Worm (Caenorhabditis elegans) whole organism, young adult: ENCODE measurements around the gene Y54E2A.9.

Experiments
- D2030.7 ChIP-seq: fragments of 200-800 bp; sonication (Bioruptor generic); IDR thresholded peaks from 2 replicates; pipeline ENCODE4 v1.3.6; 2022; ENCODE audit warnings: missing genetic modification reagents, missing genetic modification characterization, missing compliant biosample characterization
- F10E7.11 ChIP-seq: sonication (generic microtip); optimal IDR thresholded peaks from 2 replicates; lab custom pipeline; 2017; ENCODE audit warnings: mild to moderate bottlenecking, missing genetic modification characterization, moderate library complexity, missing compliant biosample characterization
- F22D6.2 ChIP-seq: sonication (generic microtip); optimal IDR thresholded peaks from 2 replicates; lab custom pipeline; 2016; ENCODE audit warnings: mild to moderate bottlenecking, missing genetic modification characterization, missing compliant biosample characterization
- F37B4.10 ChIP-seq: fragments of 200-800 bp; sonication (Bioruptor generic); IDR thresholded peaks from 2 replicates; pipeline ENCODE4 v1.3.6; 2022; ENCODE audit warnings: missing genetic modification characterization, missing compliant biosample characterization
- F52B5.7 ChIP-seq: sonication (generic microtip); optimal IDR thresholded peaks from 2 replicates; lab custom pipeline; 2016; ENCODE audit warnings: mild to moderate bottlenecking, missing genetic modification characterization, missing compliant biosample characterization
- Y53F4B.3 ChIP-seq: fragments of 200-800 bp; sonication (Bioruptor generic); IDR thresholded peaks from 2 replicates; pipeline ENCODE4 v1.3.6; 2022; ENCODE audit warnings: missing genetic modification reagents, missing genetic modification characterization, missing compliant biosample characterization
- akir-1 ChIP-seq: fragments of 200-800 bp; sonication (Bioruptor generic); optimal IDR thresholded peaks from 2 replicates; lab custom pipeline; 2018; ENCODE audit warnings: mild to moderate bottlenecking, missing genetic modification characterization, moderate library complexity, missing compliant biosample characterization
- athp-1 ChIP-seq: sonication (generic microtip); optimal IDR thresholded peaks from 2 replicates; lab custom pipeline; 2017; ENCODE audit warnings: mild to moderate bottlenecking, missing genetic modification characterization, missing compliant biosample characterization
- cebp-1 ChIP-seq, 2 experiments: fragments of 200-800 bp in 1 of 2; sonication (Bioruptor generic) in 1 of 2; sonication (generic microtip) in 1 of 2; IDR thresholded peaks in 1 of 2; optimal IDR thresholded peaks in 1 of 2; 2 replicates each; pipeline versions ENCODE4 v1.3.6 to Lab custom; 2017 to 2022; ENCODE audit warnings: missing compliant biosample characterization in 2 of 2, missing genetic modification characterization in 2 of 2, mild to moderate bottlenecking in 1 of 2, missing genetic modification reagents in 1 of 2, moderate library complexity in 1 of 2
- ceh-40 ChIP-seq: fragments of 200-800 bp; sonication (Bioruptor generic); IDR thresholded peaks from 2 replicates; pipeline ENCODE4 v1.3.6; 2022; ENCODE audit warnings: missing genetic modification characterization, missing compliant biosample characterization
- ceh-58 ChIP-seq: fragments of 200-800 bp; sonication (Bioruptor generic); IDR thresholded peaks from 2 replicates; pipeline ENCODE4 v1.3.6; 2022; ENCODE audit warnings: missing genetic modification characterization, missing compliant biosample characterization
- ceh-79 ChIP-seq: sonication (generic microtip); optimal IDR thresholded peaks from 2 replicates; lab custom pipeline; 2017; ENCODE audit warnings: mild to moderate bottlenecking, missing genetic modification characterization, missing compliant biosample characterization
- die-1 ChIP-seq: sonication (generic microtip); optimal IDR thresholded peaks from 2 replicates; lab custom pipeline; 2016; ENCODE audit warnings: missing genotype, mild to moderate bottlenecking, missing genetic modification characterization, missing compliant biosample characterization
- egl-44 ChIP-seq: fragments of 200-800 bp; sonication (Bioruptor generic); IDR thresholded peaks from 2 replicates; pipeline ENCODE4 v1.3.6; 2022; ENCODE audit warnings: missing genetic modification reagents, missing genetic modification characterization, missing compliant biosample characterization
- hmg-1.2 ChIP-seq: fragments of 200-800 bp; sonication (Bioruptor generic); IDR thresholded peaks from 2 replicates; pipeline ENCODE4 v1.3.6; 2022; ENCODE audit warnings: missing genetic modification reagents, missing genetic modification characterization, missing compliant biosample characterization
- hrde-1 ChIP-seq: sonication (generic microtip); optimal IDR thresholded peaks from 2 replicates; lab custom pipeline; 2016; ENCODE audit warnings: missing genetic modification characterization, mild to moderate bottlenecking, missing compliant biosample characterization, moderate library complexity, missing genotype, missing genetic modification reagents, borderline replicate concordance
- let-526 ChIP-seq: fragments of 200-800 bp; sonication (Bioruptor generic); IDR thresholded peaks from 2 replicates; pipeline ENCODE4 v1.3.6; 2022; ENCODE audit warnings: missing genetic modification reagents, missing genetic modification characterization, missing compliant biosample characterization
- lin-35 ChIP-seq, 3 experiments: fragments of 150-350 bp in 2 of 3; sonication (generic microtip) in 1 of 3; optimal IDR thresholded peaks; 2 replicates each; lab custom pipeline; 2014 to 2018; ENCODE audit warnings: missing biosample characterization in 3 of 3, missing genetic modification characterization in 3 of 3, missing genetic modification reagents in 3 of 3
- lin-54 ChIP-seq: fragments of 200-800 bp; sonication (Bioruptor generic); optimal IDR thresholded peaks from 2 replicates; lab custom pipeline; 2018; ENCODE audit warnings: mild to moderate bottlenecking, missing genetic modification characterization, missing compliant biosample characterization
- lsl-1 ChIP-seq: fragments of 200-800 bp; sonication (Bioruptor generic); optimal IDR thresholded peaks from 2 replicates; lab custom pipeline; 2018; ENCODE audit warnings: mild to moderate bottlenecking, missing genetic modification characterization, moderate library complexity, missing compliant biosample characterization
- lsy-27 ChIP-seq: sonication (generic microtip); optimal IDR thresholded peaks from 2 replicates; lab custom pipeline; 2017; ENCODE audit warnings: missing genetic modification characterization, mild to moderate bottlenecking, missing compliant biosample characterization, antibody characterized with exemption, missing genotype, borderline replicate concordance; ENCODE audit not compliant: insufficient read depth
- mcd-1 ChIP-seq: fragments of 200-800 bp; sonication (Bioruptor generic); IDR thresholded peaks from 2 replicates; pipeline ENCODE4 v1.3.6; 2022; ENCODE audit warnings: missing genetic modification reagents, missing genetic modification characterization, missing compliant biosample characterization
- nfya-1 ChIP-seq: sonication (generic microtip); optimal IDR thresholded peaks from 2 replicates; lab custom pipeline; 2017; ENCODE audit warnings: antibody characterized with exemption, missing compliant biosample characterization, missing genetic modification characterization, borderline replicate concordance; ENCODE audit not compliant: insufficient read depth
- nhr-179 ChIP-seq: sonication (generic microtip); optimal IDR thresholded peaks from 2 replicates; lab custom pipeline; 2016; ENCODE audit warnings: mild to moderate bottlenecking, missing genetic modification characterization, missing compliant biosample characterization
- nhr-80 ChIP-seq: sonication (generic microtip); optimal IDR thresholded peaks from 2 replicates; lab custom pipeline; 2016; ENCODE audit warnings: missing genetic modification characterization, missing compliant biosample characterization
- nhr-90 ChIP-seq: sonication (generic microtip); optimal IDR thresholded peaks from 2 replicates; lab custom pipeline; 2016; ENCODE audit warnings: missing genotype, mild to moderate bottlenecking, missing genetic modification characterization, missing compliant biosample characterization
- pbrm-1 ChIP-seq: fragments of 200-800 bp; sonication (Bioruptor generic); IDR thresholded peaks from 2 replicates; pipeline ENCODE4 v1.3.6; 2022; ENCODE audit warnings: missing genetic modification reagents, missing genetic modification characterization, missing compliant biosample characterization
- rcor-1 ChIP-seq: fragments of 200-800 bp; sonication (Bioruptor generic); IDR thresholded peaks from 2 replicates; pipeline ENCODE4 v1.3.6; 2022; ENCODE audit warnings: missing genetic modification reagents, missing genetic modification characterization, missing compliant biosample characterization
- rec-8 ChIP-seq, 2 experiments: sonication (generic microtip); optimal IDR thresholded peaks; 2 replicates each; lab custom pipeline; 2016; ENCODE audit warnings: mild to moderate bottlenecking in 2 of 2, missing genetic modification characterization in 2 of 2, missing genetic modification reagents in 2 of 2, missing genotype in 2 of 2, missing biosample characterization in 1 of 2, missing compliant biosample characterization in 1 of 2, moderate library complexity in 1 of 2
- snpc-3.4 ChIP-seq: sonication (generic microtip); optimal IDR thresholded peaks from 2 replicates; lab custom pipeline; 2017; ENCODE audit warnings: missing genetic modification characterization, mild to moderate bottlenecking, missing compliant biosample characterization, antibody characterized with exemption, moderate library complexity, missing genotype, missing genetic modification reagents
- snpc-4 ChIP-seq, 5 experiments: fragments of 150-350 bp in 1 of 5; sonication (generic microtip) in 4 of 5; optimal IDR thresholded peaks; 2 replicates each; lab custom pipeline; 2014 to 2018; ENCODE audit warnings: missing genetic modification characterization in 5 of 5, missing biosample characterization in 3 of 5, antibody characterized with exemption in 2 of 5, mild to moderate bottlenecking in 2 of 5, missing compliant biosample characterization in 2 of 5, missing genotype in 2 of 5, moderate library complexity in 2 of 5, missing genetic modification reagents in 1 of 5
- tbp1 ChIP-seq: fragments of 200-800 bp; sonication (Bioruptor generic); optimal IDR thresholded peaks from 2 replicates; lab custom pipeline; 2018; ENCODE audit warnings: mild to moderate bottlenecking, missing genetic modification characterization, missing compliant biosample characterization
- tlf-1 ChIP-seq: fragments of 200-800 bp; sonication (Bioruptor generic); optimal IDR thresholded peaks from 2 replicates; lab custom pipeline; 2018; ENCODE audit warnings: mild to moderate bottlenecking, missing genetic modification characterization, missing compliant biosample characterization
- unc-130 ChIP-seq: sonication (generic microtip); optimal IDR thresholded peaks from 2 replicates; lab custom pipeline; 2016; ENCODE audit warnings: missing genetic modification reagents, missing genetic modification characterization, missing compliant biosample characterization
- zfh-2 ChIP-seq: fragments of 200-800 bp; sonication (Bioruptor generic); conservative IDR thresholded peaks from 2 replicates; pipeline ENCODE4 v1.3.6; 2022; ENCODE audit warnings: missing genetic modification reagents, missing genetic modification characterization, missing compliant biosample characterization
- zim-3 ChIP-seq: sonication (generic microtip); optimal IDR thresholded peaks from 2 replicates; lab custom pipeline; 2017; ENCODE audit warnings: mild to moderate bottlenecking, missing genetic modification characterization, moderate library complexity, missing compliant biosample characterization
- ztf-22 ChIP-seq: fragments of 200-800 bp; sonication (Bioruptor generic); optimal IDR thresholded peaks from 2 replicates; lab custom pipeline; 2018; ENCODE audit warnings: mild to moderate bottlenecking, missing genetic modification characterization, moderate library complexity, missing compliant biosample characterization
- ztf-25 ChIP-seq: fragments of 200-800 bp; sonication (Bioruptor generic); IDR thresholded peaks from 2 replicates; pipeline ENCODE4 v1.3.6; 2022; ENCODE audit warnings: missing genetic modification reagents, missing genetic modification characterization, missing compliant biosample characterization

The Y54E2A.9 gene

DNA sequence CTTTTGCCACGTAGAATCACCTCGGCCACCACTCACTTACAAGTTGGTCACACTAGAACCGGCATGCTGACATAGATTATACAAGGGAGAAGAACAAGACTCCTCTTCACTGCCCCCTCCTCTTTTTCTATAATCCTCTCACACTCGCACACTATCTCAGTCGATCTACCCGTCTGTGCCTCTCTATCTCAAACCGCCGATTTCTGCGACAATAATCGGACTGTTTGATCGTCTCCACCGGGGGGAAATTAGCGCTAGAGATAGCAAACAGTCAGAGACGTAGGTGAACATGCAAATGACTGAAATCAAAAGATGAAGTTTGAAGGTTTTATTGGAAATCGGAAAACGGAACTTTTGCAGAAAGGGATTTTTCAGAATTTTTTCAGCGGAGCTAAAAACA is 36.6 kb upstream of the Y54E2A.9 start (continued):
- no peak for TF ChIP-seq lsy-27 (tag; lab: Kevin White, UChicago)
- TF ChIP-seq nhr-179, result no peak
- TF ChIP-seq ztf-25 (GFP tag; lab: Robert Waterston, UW), result no peak
- no peak for TF ChIP-seq tbp1 (GFP tag; lab: Kevin White, UChicago)
- no peak for TF ChIP-seq zim-3
- no peak for TF ChIP-seq egl-44 (GFP tag; lab: Robert Waterston, UW)
- TF ChIP-seq lsl-1, result no peak

DNA sequence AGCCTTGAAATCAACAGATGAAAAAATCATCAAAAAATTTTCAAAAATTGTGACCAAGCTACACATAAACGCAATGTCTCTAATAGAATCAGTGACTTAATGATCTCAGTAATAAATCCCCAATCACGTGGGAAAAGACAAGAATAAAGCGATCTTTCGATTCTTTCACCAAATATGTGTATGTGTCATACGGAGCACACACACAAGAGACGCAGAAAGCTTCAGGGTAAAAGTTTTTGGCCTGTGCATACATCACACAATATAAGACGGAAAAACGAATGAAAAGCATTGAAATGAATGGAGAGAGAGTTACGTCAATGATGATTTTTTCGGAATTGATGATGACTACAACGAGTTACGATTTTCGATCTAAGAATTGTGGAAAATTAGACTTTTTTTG is 34.7 kb upstream of the Y54E2A.9 start:
- TF ChIP-seq nhr-80, result peak; percentile 16
- no peak for TF ChIP-seq ceh-40 (GFP tag; lab: Robert Waterston, UW)
- TF ChIP-seq F52B5.7 (tag; lab: Kevin White, UChicago), result no peak
- no peak for TF ChIP-seq rcor-1 (GFP tag; lab: Robert Waterston, UW)
- TF ChIP-seq, all 124 proteins: peak for 1

ce11 chrII:14819258-14819985 is 33.6 kb upstream of the Y54E2A.9 start:
- no peak for TF ChIP-seq Y53F4B.3 (GFP tag; lab: Robert Waterston, UW)
- TF ChIP-seq F10E7.11, result no peak
- no peak for TF ChIP-seq mcd-1
- no peak for TF ChIP-seq F37B4.10
- TF ChIP-seq unc-130 (GFP tag; lab: Kevin White, UChicago), result no peak
- peak; percentile 25; the same call in 1 of the 2 replicates for TF ChIP-seq hmg-1.2 (GFP tag; lab: Robert Waterston, UW)
- peak; percentile 32 for TF ChIP-seq nhr-80

- no peak for TF ChIP-seq akir-1
- TF ChIP-seq F22D6.2 (tag; lab: Kevin White, UChicago), result no peak
- no peak for TF ChIP-seq die-1 (tag; lab: Kevin White, UChicago)
- TF ChIP-seq, all 124 proteins: peak for 0
Observed at ce11 chrII:14818376-14818775, 32.6 kb upstream of the Y54E2A.9 start, which contains the start of gene nhr-61. TSS of gene nhr-61 (minus strand) at chrII:14818543.

ce11 chrII:14816086-14816485 is 30.3 kb upstream of the Y54E2A.9 start:
- TF ChIP-seq ceh-79 (tag; lab: Kevin White, UChicago), result no peak
- peak in 1 of 3 experiments; percentile 42 for TF ChIP-seq lin-35 (GFP tag; optimal IDR thresholded peaks at IDR 0.05; lab: Kevin White, UChicago)
- peak; percentile 35; the same call in 1 of the 2 replicates for TF ChIP-seq D2030.7 (GFP tag; lab: Robert Waterston, UW)
- TF ChIP-seq pbrm-1, result peak; percentile 27; the same call in 1 of the 2 replicates
- TF ChIP-seq ztf-25 (GFP tag; lab: Robert Waterston, UW), result no peak
- TF ChIP-seq lsy-27 (tag; lab: Kevin White, UChicago), result no peak
- no peak for TF ChIP-seq ceh-58
- no peak for TF ChIP-seq nhr-90 (tag; lab: Kevin White, UChicago)
- TF ChIP-seq akir-1, result no peak
- TF ChIP-seq snpc-4 (GFP tag; optimal IDR thresholded peaks at IDR 0.05; lab: Kevin White, UChicago), result no peak
- TF ChIP-seq snpc-4 (tag; optimal IDR thresholded peaks at IDR 0.05; lab: Kevin White, UChicago), result no peak
- no peak for TF ChIP-seq nfya-1 (tag; lab: Kevin White, UChicago)
- TF ChIP-seq cebp-1 (GFP tag; IDR thresholded peaks at IDR 0.05; lab: Robert Waterston, UW), result no peak
- TF ChIP-seq cebp-1 (tag; optimal IDR thresholded peaks at IDR 0.05; lab: Kevin White, UChicago), result peak; percentile 2
- no peak for TF ChIP-seq ztf-22 (GFP tag; lab: Kevin White, UChicago)
- no peak for TF ChIP-seq zfh-2 (GFP tag; lab: Robert Waterston, UW)
- TF ChIP-seq zim-3, result no peak
- TF ChIP-seq athp-1 (tag; lab: Kevin White, UChicago), result no peak
- no peak for TF ChIP-seq rec-8 (tag; optimal IDR thresholded peaks at IDR 0.05; lab: Kevin White, UChicago)
- TF ChIP-seq hrde-1 (tag; lab: Kevin White, UChicago), result peak; percentile 34
- no peak for TF ChIP-seq tlf-1 (GFP tag; lab: Kevin White, UChicago)
- TF ChIP-seq let-526 (GFP tag; lab: Robert Waterston, UW), result no peak
- TF ChIP-seq rcor-1 (GFP tag; lab: Robert Waterston, UW), result peak; percentile 46; the same call in 1 of the 2 replicates
- TF ChIP-seq hmg-1.2 (GFP tag; lab: Robert Waterston, UW), result peak; percentile 18; the same call in 1 of the 2 replicates
- TF ChIP-seq lin-54 (GFP tag; lab: Kevin White, UChicago), result peak; percentile 25
- peak; percentile 66 for TF ChIP-seq snpc-3.4
